Worm (Caenorhabditis elegans) whole organism, L2 larva: Measurements from ENCODE around the gene magu-2.

ENCODE experiments used
- R02D3.7 ChIP-seq: fragments of 150-350 bp; optimal IDR thresholded peaks from 2 replicates; lab custom pipeline; 2014; ENCODE audit warnings: missing biosample characterization, missing genetic modification characterization
- ama-1 ChIP-seq: fragments of 150-350 bp; optimal IDR thresholded peaks from 2 replicates; lab custom pipeline; 2018; ENCODE audit warnings: inconsistent platforms
- blmp-1 ChIP-seq: sonication (generic microtip); optimal IDR thresholded peaks from 2 replicates; lab custom pipeline; 2017; ENCODE audit warnings: missing genetic modification characterization, mild to moderate bottlenecking, missing compliant biosample characterization, antibody characterized with exemption, moderate library complexity; ENCODE audit not compliant: insufficient read depth
- egl-27 ChIP-seq: sonication (generic microtip); optimal IDR thresholded peaks from 3 replicates; lab custom pipeline; 2017; ENCODE audit warnings: missing biosample characterization, missing genetic modification reagents, missing genetic modification characterization
- nhr-6 ChIP-seq: fragments of 150-350 bp; optimal IDR thresholded peaks from 2 replicates; lab custom pipeline; 2014; ENCODE audit warnings: missing biosample characterization, missing genetic modification characterization

DNA sequence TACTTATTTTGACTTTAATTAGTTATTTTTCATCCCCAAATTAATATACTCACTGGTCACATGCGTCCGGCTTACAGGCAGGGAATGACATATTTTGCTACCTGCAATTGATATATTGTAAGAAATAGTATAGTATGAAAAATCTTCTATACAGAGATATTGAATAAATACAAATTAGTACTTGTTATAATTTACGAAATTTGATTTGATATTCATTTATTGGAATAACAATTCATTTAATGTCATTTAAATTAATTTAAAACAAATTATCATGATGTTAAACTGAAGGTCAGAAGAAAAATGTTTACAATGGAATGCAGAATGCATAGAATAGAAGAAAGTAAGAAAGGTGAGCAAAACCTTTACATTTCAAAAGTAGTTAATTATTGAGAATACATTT is 42.2 kb downstream of the magu-2 start, which contains the start of gene B0507.7:
- TF ChIP-seq blmp-1 (tag; lab: Kevin White, UChicago) (no peak), ama-1 (lab: Kevin White, UChicago) (no peak), R02D3.7 (no peak), egl-27 (no peak), nhr-6 (tag; lab: Kevin White, UChicago) (no peak)
